Fruit fly (Drosophila melanogaster): Measurements from ENCODE around the gene Mlc1.

- TF ChIP-seq CG14711 (tag; optimal IDR thresholded peaks at IDR 0.05) (no peak), ovo (GFP tag; optimal IDR thresholded peaks at IDR 0.05) (no peak), Mnt (GFP tag; optimal IDR thresholded peaks at IDR 0.05) (no peak), cnc (optimal IDR thresholded peaks at IDR 0.05) (no peak), kay (GFP tag; ENCODE audit: borderline replicate concordance) (no peak), CG33017 (tag; optimal IDR thresholded peaks at IDR 0.05) (no peak)
Observed at dm6 chr3R:27694583-27694982, 34.6 kb upstream of the Mlc1 start, which contains the start of gene Acp98AB.
